Fruit fly (Drosophila melanogaster) whole organism, embryonic: ENCODE results near the gene Abca3.

ENCODE experiments used
- Adf1 ChIP-seq: fragments of 200-800 bp; sonication (Bioruptor generic); IDR thresholded peaks from 2 replicates; pipeline ENCODE4 v1.3.6; 2022; ENCODE audit warnings: missing biosample characterization, missing genetic modification characterization
- Antp ChIP-seq: fragments of 200-800 bp; sonication (Bioruptor generic); optimal IDR thresholded peaks from 3 replicates; lab custom pipeline; 2016; ENCODE audit warnings: missing biosample characterization, missing genetic modification characterization
- Atf3 ChIP-seq: fragments of 200-800 bp; sonication (Bioruptor generic); optimal IDR thresholded peaks from 3 replicates; lab custom pipeline; 2016; ENCODE audit warnings: missing biosample characterization, missing genetic modification characterization
- CG1024 ChIP-seq: fragments of 200-800 bp; sonication (Bioruptor generic); IDR thresholded peaks from 2 replicates; pipeline ENCODE4 v1.3.6; 2022; ENCODE audit warnings: missing biosample characterization, missing genetic modification characterization
- CG11560 ChIP-seq: fragments of 200-800 bp; sonication (Bioruptor generic); IDR thresholded peaks from 3 replicates; pipeline ENCODE4 v1.3.6; 2022; ENCODE audit warnings: missing biosample characterization, missing genetic modification characterization
- CG12104 ChIP-seq: fragments of 200-800 bp; sonication (Bioruptor generic); optimal IDR thresholded peaks from 3 replicates; lab custom pipeline; 2016; ENCODE audit warnings: missing biosample characterization, missing genetic modification characterization
- CG13775 ChIP-seq: fragments of 200-800 bp; sonication (Bioruptor generic); optimal IDR thresholded peaks from 3 replicates; lab custom pipeline; 2017; ENCODE audit warnings: missing biosample characterization, mild to moderate bottlenecking, missing genetic modification characterization
- CG15073 ChIP-seq: fragments of 200-800 bp; sonication (Bioruptor generic); optimal IDR thresholded peaks from 2 replicates; lab custom pipeline; 2016; ENCODE audit warnings: missing biosample characterization, missing genetic modification characterization
- CG15696 ChIP-seq: fragments of 200-800 bp; sonication (Bioruptor generic); optimal IDR thresholded peaks from 2 replicates; lab custom pipeline; 2019; ENCODE audit warnings: missing biosample characterization, mild to moderate bottlenecking, missing genetic modification characterization, moderate library complexity
- CG1647 ChIP-seq: fragments of 200-800 bp; sonication (Bioruptor generic); optimal IDR thresholded peaks from 3 replicates; lab custom pipeline; 2016; ENCODE audit warnings: missing biosample characterization, missing genetic modification characterization
- CG16863 ChIP-seq: fragments of 200-800 bp; sonication (Bioruptor generic); optimal IDR thresholded peaks from 3 replicates; lab custom pipeline; 2016; ENCODE audit warnings: missing biosample characterization, missing genetic modification characterization
- CG18599 ChIP-seq: fragments of 200-800 bp; sonication (Bioruptor generic); optimal IDR thresholded peaks from 3 replicates; lab custom pipeline; 2017; ENCODE audit warnings: missing biosample characterization, missing genetic modification characterization, mild to moderate bottlenecking, moderate library complexity, missing genetic modification reagents
- CG2202 ChIP-seq: fragments of 200-800 bp; sonication (Bioruptor generic); optimal IDR thresholded peaks from 2 replicates; lab custom pipeline; 2018; ENCODE audit warnings: missing biosample characterization, mild to moderate bottlenecking, missing genetic modification characterization
- CG32772 ChIP-seq: fragments of 200-800 bp; sonication (Bioruptor generic); IDR thresholded peaks from 2 replicates; pipeline ENCODE4 v1.3.6; 2022; ENCODE audit warnings: missing biosample characterization, missing genetic modification characterization
- CG3726 ChIP-seq: fragments of 200-800 bp; sonication (Bioruptor generic); IDR thresholded peaks from 3 replicates; pipeline ENCODE4, ENCODE4 v1.3.6; 2022; ENCODE audit warnings: missing biosample characterization, missing genetic modification characterization
- CG4282 ChIP-seq: fragments of 200-800 bp; sonication (Bioruptor generic); optimal IDR thresholded peaks from 2 replicates; lab custom pipeline; 2016; ENCODE audit warnings: missing biosample characterization, missing genetic modification characterization
- CG4617 ChIP-seq: fragments of 200-800 bp; sonication (Bioruptor generic); optimal IDR thresholded peaks from 3 replicates; lab custom pipeline; 2016; ENCODE audit warnings: missing biosample characterization, missing genetic modification characterization, borderline replicate concordance
- CG6175 ChIP-seq: fragments of 200-800 bp; sonication (Bioruptor generic); IDR thresholded peaks from 3 replicates; pipeline ENCODE4 v1.3.6; 2022; ENCODE audit warnings: missing biosample characterization, missing genetic modification characterization
- CG6272 ChIP-seq: fragments of 200-800 bp; sonication (Bioruptor generic); IDR thresholded peaks from 2 replicates; pipeline ENCODE4 v1.3.6; 2022; ENCODE audit warnings: missing biosample characterization, missing genetic modification characterization
- CG6654 ChIP-seq: fragments of 200-800 bp; sonication (Bioruptor generic); optimal IDR thresholded peaks from 2 replicates; lab custom pipeline; 2017; ENCODE audit warnings: missing biosample characterization, mild to moderate bottlenecking, missing genetic modification characterization
- CG6689 ChIP-seq: fragments of 200-800 bp; sonication (Bioruptor generic); IDR thresholded peaks from 2 replicates; pipeline ENCODE4 v1.3.6; 2022; ENCODE audit warnings: missing biosample characterization, missing genetic modification characterization
- CG7963 ChIP-seq: fragments of 200-800 bp; sonication (Bioruptor generic); IDR thresholded peaks from 3 replicates; pipeline ENCODE4 v1.3.6; 2022; ENCODE audit warnings: missing biosample characterization, missing genetic modification characterization; ENCODE audit not compliant: partially characterized antibody
- CG8281 ChIP-seq: fragments of 200-800 bp; sonication (Bioruptor generic); optimal IDR thresholded peaks from 2 replicates; lab custom pipeline; 2018; ENCODE audit warnings: missing biosample characterization, mild to moderate bottlenecking, missing genetic modification characterization, moderate library complexity
- CG8290 ChIP-seq, 3 experiments: fragments of 200-800 bp; sonication (Bioruptor generic); optimal IDR thresholded peaks; 2 replicates each; lab custom pipeline; 2016 to 2019; ENCODE audit warnings: missing biosample characterization in 3 of 3, missing genetic modification characterization in 3 of 3, mild to moderate bottlenecking in 2 of 3, moderate library complexity in 1 of 3
- CG8944 ChIP-seq: fragments of 200-800 bp; sonication (Bioruptor generic); optimal IDR thresholded peaks from 3 replicates; lab custom pipeline; 2016; ENCODE audit warnings: missing biosample characterization, missing genetic modification characterization
- CG9727 ChIP-seq: fragments of 200-800 bp; sonication (Bioruptor generic); optimal IDR thresholded peaks from 3 replicates; lab custom pipeline; 2017; ENCODE audit warnings: missing biosample characterization, mild to moderate bottlenecking, missing genetic modification characterization
- Dip2 ChIP-seq: fragments of 200-800 bp; sonication (Bioruptor generic); IDR thresholded peaks from 2 replicates; pipeline ENCODE4 v1.3.6; 2022; ENCODE audit warnings: missing biosample characterization, missing genetic modification characterization
- Dp ChIP-seq: fragments of 200-800 bp; sonication (Bioruptor generic); optimal IDR thresholded peaks from 2 replicates; lab custom pipeline; 2018; ENCODE audit warnings: missing biosample characterization, mild to moderate bottlenecking, missing genetic modification characterization, moderate library complexity
- ERR ChIP-seq: fragments of 200-800 bp; sonication (Bioruptor generic); optimal IDR thresholded peaks from 2 replicates; lab custom pipeline; 2016; ENCODE audit warnings: missing biosample characterization, missing genetic modification characterization
- GATAe ChIP-seq: fragments of 200-800 bp; sonication (Bioruptor generic); conservative IDR thresholded peaks from 2 replicates; pipeline ENCODE4 v1.3.6; 2022; ENCODE audit warnings: missing biosample characterization, missing genetic modification characterization
- Max ChIP-seq: fragments of 200-800 bp; sonication (Bioruptor generic); optimal IDR thresholded peaks from 2 replicates; lab custom pipeline; 2016; ENCODE audit warnings: missing biosample characterization, mild to moderate bottlenecking, missing genetic modification characterization
- Neu2 ChIP-seq: fragments of 200-800 bp; sonication (Bioruptor generic); optimal IDR thresholded peaks from 3 replicates; lab custom pipeline; 2016; ENCODE audit warnings: missing biosample characterization, missing genetic modification characterization, borderline replicate concordance
- Side ChIP-seq: fragments of 200-800 bp; sonication (Bioruptor generic); optimal IDR thresholded peaks from 2 replicates; lab custom pipeline; 2016; ENCODE audit warnings: missing biosample characterization, missing genetic modification characterization
- Sry-β ChIP-seq: fragments of 200-800 bp; sonication (Bioruptor generic); optimal IDR thresholded peaks from 2 replicates; lab custom pipeline; 2018; ENCODE audit warnings: missing biosample characterization, mild to moderate bottlenecking, missing genetic modification characterization, moderate library complexity
- Xbp1 ChIP-seq: fragments of 200-800 bp; sonication (Bioruptor generic); optimal IDR thresholded peaks from 3 replicates; lab custom pipeline; 2016; ENCODE audit warnings: missing biosample characterization, mild to moderate bottlenecking, missing genetic modification characterization
- ac ChIP-seq: fragments of 200-800 bp; sonication (Bioruptor generic); optimal IDR thresholded peaks from 3 replicates; lab custom pipeline; 2017; ENCODE audit warnings: missing biosample characterization, mild to moderate bottlenecking, missing genetic modification characterization
- chif ChIP-seq, 2 experiments: fragments of 200-800 bp; sonication (Bioruptor generic); optimal IDR thresholded peaks; 3 replicates each; lab custom pipeline; 2016; ENCODE audit warnings: missing biosample characterization in 2 of 2, missing genetic modification characterization in 2 of 2
- dmrt11E ChIP-seq: fragments of 200-800 bp; sonication (Bioruptor generic); optimal IDR thresholded peaks from 3 replicates; lab custom pipeline; 2018; ENCODE audit warnings: missing biosample characterization, mild to moderate bottlenecking, missing genetic modification characterization, moderate library complexity
- dmrt99B ChIP-seq: fragments of 200-800 bp; sonication (Bioruptor generic); optimal IDR thresholded peaks from 2 replicates; lab custom pipeline; 2018; ENCODE audit warnings: missing biosample characterization, mild to moderate bottlenecking, missing genetic modification characterization, moderate library complexity
- exex ChIP-seq: fragments of 200-800 bp; sonication (Bioruptor generic); optimal IDR thresholded peaks from 4 replicates; lab custom pipeline; 2018; ENCODE audit warnings: missing biosample characterization, mild to moderate bottlenecking, missing genetic modification characterization, moderate library complexity
- fd96Cb ChIP-seq: fragments of 200-800 bp; sonication (Bioruptor generic); optimal IDR thresholded peaks from 2 replicates; lab custom pipeline; 2018; ENCODE audit warnings: missing biosample characterization, mild to moderate bottlenecking, missing genetic modification characterization, moderate library complexity
- gem ChIP-seq: fragments of 200-800 bp; sonication (Bioruptor generic); optimal IDR thresholded peaks from 2 replicates; lab custom pipeline; 2019; ENCODE audit warnings: missing biosample characterization, mild to moderate bottlenecking, missing genetic modification characterization, moderate library complexity
- her ChIP-seq: fragments of 200-800 bp; sonication (Bioruptor generic); optimal IDR thresholded peaks from 2 replicates; lab custom pipeline; 2016; ENCODE audit warnings: missing biosample characterization, missing genetic modification characterization
- pros ChIP-seq: fragments of 200-800 bp; sonication (Bioruptor generic); optimal IDR thresholded peaks from 3 replicates; lab custom pipeline; 2019; ENCODE audit warnings: missing biosample characterization, mild to moderate bottlenecking, missing genetic modification characterization, moderate library complexity
- sd ChIP-seq: fragments of 200-800 bp; sonication (Bioruptor generic); optimal IDR thresholded peaks from 3 replicates; lab custom pipeline; 2018; ENCODE audit warnings: missing biosample characterization, mild to moderate bottlenecking, missing genetic modification characterization, moderate library complexity
- sima ChIP-seq: fragments of 200-800 bp; sonication (Bioruptor generic); optimal IDR thresholded peaks from 2 replicates; lab custom pipeline; 2016; ENCODE audit warnings: missing biosample characterization, missing genetic modification characterization
- tap ChIP-seq: fragments of 200-800 bp; optimal IDR thresholded peaks from 3 replicates; lab custom pipeline; 2019; ENCODE audit warnings: missing biosample characterization, mild to moderate bottlenecking, missing genetic modification characterization, moderate library complexity
- ttk ChIP-seq: fragments of 200-800 bp; sonication (Bioruptor generic); IDR thresholded peaks from 2 replicates; pipeline ENCODE4 v2.1.2; 2022; ENCODE audit warnings: missing biosample characterization, missing genetic modification characterization
- tup ChIP-seq: fragments of 200-800 bp; sonication (Bioruptor generic); optimal IDR thresholded peaks from 2 replicates; lab custom pipeline; 2016; ENCODE audit warnings: missing biosample characterization, mild to moderate bottlenecking, missing genetic modification characterization, moderate library complexity
- zf30C ChIP-seq: fragments of 200-800 bp; sonication (Bioruptor generic); optimal IDR thresholded peaks from 3 replicates; lab custom pipeline; 2018; ENCODE audit warnings: missing biosample characterization, mild to moderate bottlenecking, missing genetic modification characterization

Gene Abca3

DNA sequence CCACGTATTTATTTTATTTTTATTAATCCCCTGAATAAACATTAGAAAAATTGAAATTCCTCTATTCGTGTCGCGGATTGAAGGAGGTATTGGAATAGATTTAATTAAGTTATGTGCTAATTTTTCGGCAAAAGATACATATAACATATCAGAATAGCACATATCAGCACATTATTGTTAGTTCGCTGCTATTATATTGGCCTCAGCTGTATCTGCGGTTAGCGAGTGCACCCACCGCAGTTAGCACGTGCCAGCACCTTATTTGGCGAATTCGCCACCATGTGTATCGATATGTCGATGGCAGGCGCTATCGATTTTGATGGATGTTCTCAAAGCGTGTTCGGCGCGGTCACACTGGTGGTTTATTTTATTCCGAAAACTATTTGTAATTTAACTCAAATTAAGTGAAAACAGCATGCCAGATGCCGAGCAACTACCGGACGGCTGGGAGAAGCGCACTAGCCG, 38.6 kb upstream of the Abca3 start, which contains the start of gene dod (continued):
- TF ChIP-seq Max, result peak; percentile 58
- TF ChIP-seq Dip2 (GFP tag; lab: Robert Waterston, UW), result no peak
- peak; percentile 35 for TF ChIP-seq CG9727 (GFP tag; lab: Kevin White, UChicago)
- TF ChIP-seq CG6175 (GFP tag; lab: Robert Waterston, UW), result no peak
- no peak for TF ChIP-seq CG32772 (GFP tag; lab: Robert Waterston, UW)
- no peak for TF ChIP-seq Neu2 (GFP tag; lab: Kevin White, UChicago)
- TF ChIP-seq sd, result peak; percentile 93
- no peak for TF ChIP-seq pros (GFP tag; lab: Kevin White, UChicago)
- TF ChIP-seq CG12104 (GFP tag; lab: Kevin White, UChicago), result no peak
- no peak for TF ChIP-seq zf30C (GFP tag; lab: Kevin White, UChicago)
- TF ChIP-seq dmrt99B (tag; lab: Kevin White, UChicago), result no peak
- peak; percentile 55 for TF ChIP-seq CG18599 (GFP tag; lab: Kevin White, UChicago)
- 0 out of 2 replicates have a peak, but pooled peaks have one; percentile 8 for TF ChIP-seq CG6689 (GFP tag; lab: Robert Waterston, UW)
- peak; percentile 14 for TF ChIP-seq CG16863 (GFP tag; lab: Kevin White, UChicago)
- TF ChIP-seq CG7963 (GFP tag; lab: Robert Waterston, UW), result peak; percentile 34; the same call in 1 of the 3 replicates
- TF ChIP-seq CG11560 (tag; lab: Robert Waterston, UW), result peak; percentile 45; the same call in 2 of the 3 replicates
- peak; percentile 42 for TF ChIP-seq CG8944
- TF ChIP-seq gem (tag; lab: Kevin White, UChicago), result peak; percentile 66
- TF ChIP-seq her (GFP tag; lab: Kevin White, UChicago), result peak; percentile 43
- peak; percentile 42 for TF ChIP-seq CG13775 (GFP tag; lab: Kevin White, UChicago)
- TF ChIP-seq Atf3 (GFP tag; lab: Kevin White, UChicago), result peak; percentile 26
- no peak for TF ChIP-seq exex (tag; lab: Kevin White, UChicago)
- no peak for TF ChIP-seq GATAe (GFP tag; lab: Robert Waterston, UW)
- TF ChIP-seq Dp (GFP tag; lab: Kevin White, UChicago), result peak; percentile 54
- TF ChIP-seq CG2202, result no peak
- TF ChIP-seq tup, result no peak
- TF ChIP-seq ac (GFP tag; lab: Kevin White, UChicago), result no peak
- no peak for TF ChIP-seq CG3726
- peak; percentile 20 for TF ChIP-seq Side
- no peak for TF ChIP-seq CG15073 (GFP tag; lab: Kevin White, UChicago)
- no peak for TF ChIP-seq Sry-β (GFP tag; lab: Kevin White, UChicago)
- TF ChIP-seq Xbp1 (GFP tag; lab: Kevin White, UChicago), result peak; percentile 60
- TF ChIP-seq CG1647 (GFP tag; lab: Kevin White, UChicago), result no peak
- TF ChIP-seq chif (GFP tag; optimal IDR thresholded peaks at IDR 0.05; lab: Kevin White, UChicago), result peak; percentile 29 to 32
- no peak for TF ChIP-seq CG15696
- no peak for TF ChIP-seq CG1024 (GFP tag; lab: Robert Waterston, UW)
- TF ChIP-seq tap, result no peak
- peak; percentile 84 for TF ChIP-seq CG4617
- TF ChIP-seq ERR (GFP tag; lab: Kevin White, UChicago), result peak; percentile 5
- TF ChIP-seq CG4282, result no peak
- peak; percentile 54 for TF ChIP-seq Antp (GFP tag; lab: Kevin White, UChicago)
- TF ChIP-seq fd96Cb (tag; lab: Kevin White, UChicago), result no peak
- peak; percentile 44 for TF ChIP-seq Adf1 (GFP tag; lab: Robert Waterston, UW)
- TF ChIP-seq sima (GFP tag; lab: Kevin White, UChicago), result no peak
- TF ChIP-seq CG6272 (GFP tag; lab: Robert Waterston, UW), result peak; percentile 45; the same call in 1 of the 2 replicates
- TF ChIP-seq ttk, result peak; percentile 17; the same call in 1 of the 2 replicates
- no peak for TF ChIP-seq dmrt11E (tag; lab: Kevin White, UChicago)
- no peak for TF ChIP-seq CG8290 (GFP tag; optimal IDR thresholded peaks at IDR 0.05; lab: Kevin White, UChicago)
- peak in 1 of 2 experiments; percentile 91 for TF ChIP-seq CG8290 (tag; optimal IDR thresholded peaks at IDR 0.05; lab: Kevin White, UChicago)
- no peak for TF ChIP-seq CG8281 (tag; lab: Kevin White, UChicago)
- no peak for TF ChIP-seq CG6654 (GFP tag; lab: Kevin White, UChicago)
